Worm (Caenorhabditis elegans): Measurements from ENCODE around the gene R10D12.1.

The R10D12.1 gene

DNA sequence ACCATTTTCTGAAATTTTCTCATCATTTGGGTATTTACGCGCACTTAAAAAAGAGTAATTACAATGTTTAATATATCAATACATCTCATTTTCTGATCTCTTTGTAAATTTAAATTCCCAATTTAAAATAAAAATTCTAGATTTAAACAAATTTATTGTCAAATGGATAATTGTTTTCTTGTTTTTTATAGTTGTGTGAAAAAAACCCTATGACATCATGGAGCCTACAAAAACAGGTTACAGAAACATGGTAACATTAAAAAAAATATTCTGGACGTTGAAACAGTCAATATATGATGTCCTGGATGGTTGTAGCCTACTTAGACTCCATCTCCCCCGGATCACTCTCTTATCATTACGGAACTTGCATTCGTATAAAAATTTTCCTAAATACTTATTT lies 44.9 kb downstream of the R10D12.1 start, which contains the start of gene spp-12:
spp-12 (plus strand) TSS at position 301 of the 400 bp plus-strand sequence.
- TF ChIP-seq W03F9.2 (tag; optimal IDR thresholded peaks at IDR 0.05) (no peak), dao-5 (tag; optimal IDR thresholded peaks at IDR 0.05) (no peak), him-1 (tag; optimal IDR thresholded peaks at IDR 0.05) (no peak)

- no peak for TF ChIP-seq him-1 (tag; optimal IDR thresholded peaks at IDR 0.05)
- no peak for TF ChIP-seq dao-5 (tag; optimal IDR thresholded peaks at IDR 0.05)
- no peak for TF ChIP-seq W03F9.2 (tag; optimal IDR thresholded peaks at IDR 0.05)
Measured at ce11 chrV:13887358-13887757, 47.1 kb downstream of the R10D12.1 start, which contains the start of gene srsx-19. srsx-19 (plus strand) TSS chrV:13887658.

All from whole organism, L4/young adult.